Worm (Caenorhabditis elegans): ENCODE results near the gene nhr-202.

- no peak for TF ChIP-seq unc-62 (GFP tag; optimal IDR thresholded peaks at IDR 0.05)
- no peak for TF ChIP-seq ztf-11 (tag; optimal IDR thresholded peaks at IDR 0.05)
- TF ChIP-seq tbx-2 (tag; optimal IDR thresholded peaks at IDR 0.05) = no peak
- no peak for TF ChIP-seq nhr-76 (tag; optimal IDR thresholded peaks at IDR 0.05)
Observed at ce11 chrV:479046-479445, 16.7 kb downstream of the nhr-202 start.
